Worm (Caenorhabditis elegans) whole organism, mixed stage, embryonic: ENCODE measurements around the gene Y116F11B.14.

Experiments
- M03D4.4 ChIP-seq: sonication (generic microtip); optimal IDR thresholded peaks from 2 replicates; lab custom pipeline; 2017; ENCODE audit warnings: mild to moderate bottlenecking, missing genetic modification characterization, missing compliant biosample characterization
- blmp-1 ChIP-seq: fragments of 150-350 bp; optimal IDR thresholded peaks from 2 replicates; lab custom pipeline; 2014; ENCODE audit warnings: missing biosample characterization, missing genetic modification characterization
- ceh-39 ChIP-seq: fragments of 150-350 bp; optimal IDR thresholded peaks from 2 replicates; lab custom pipeline; 2014; ENCODE audit warnings: missing biosample characterization, missing genetic modification characterization
- ceh-43 ChIP-seq: fragments of 200-800 bp; sonication (Bioruptor generic); optimal IDR thresholded peaks from 2 replicates; lab custom pipeline; 2018; ENCODE audit warnings: mild to moderate bottlenecking, missing genetic modification characterization, moderate library complexity, missing compliant biosample characterization
- ceh-83 ChIP-seq: fragments of 200-800 bp; sonication (Bioruptor generic); optimal IDR thresholded peaks from 2 replicates; lab custom pipeline; 2018; ENCODE audit warnings: mild to moderate bottlenecking, missing genetic modification characterization, missing compliant biosample characterization
- ces-1 ChIP-seq: fragments of 150-350 bp; optimal IDR thresholded peaks from 2 replicates; lab custom pipeline; 2014; ENCODE audit warnings: missing biosample characterization, missing genetic modification reagents, missing genetic modification characterization
- drap-1 ChIP-seq: fragments of 200-800 bp; sonication (Bioruptor generic); optimal IDR thresholded peaks from 3 replicates; lab custom pipeline; 2018; ENCODE audit warnings: mild to moderate bottlenecking, missing genetic modification characterization, missing compliant biosample characterization
- elt-1 ChIP-seq: sonication (generic microtip); optimal IDR thresholded peaks from 2 replicates; lab custom pipeline; 2017; ENCODE audit warnings: missing genetic modification characterization, mild to moderate bottlenecking, missing compliant biosample characterization, antibody characterized with exemption, moderate library complexity, borderline replicate concordance; ENCODE audit not compliant: insufficient read depth
- flh-1 ChIP-seq: fragments of 200-800 bp; sonication (Bioruptor generic); optimal IDR thresholded peaks from 2 replicates; lab custom pipeline; 2018; ENCODE audit warnings: mild to moderate bottlenecking, missing genetic modification characterization, moderate library complexity, missing compliant biosample characterization
- ham-2 ChIP-seq: fragments of 200-800 bp; sonication (Bioruptor generic); optimal IDR thresholded peaks from 2 replicates; lab custom pipeline; 2018; ENCODE audit warnings: mild to moderate bottlenecking, missing genetic modification characterization, missing compliant biosample characterization
- hlh-1 ChIP-seq: fragments of 150-350 bp; optimal IDR thresholded peaks from 2 replicates; lab custom pipeline; 2014; ENCODE audit warnings: missing biosample characterization, missing genetic modification reagents, missing genetic modification characterization
- lin-13 ChIP-seq: fragments of 150-350 bp; optimal IDR thresholded peaks from 2 replicates; lab custom pipeline; 2014; ENCODE audit warnings: missing biosample characterization, missing genetic modification characterization
- lin-32 ChIP-seq: fragments of 200-800 bp; sonication (Bioruptor generic); optimal IDR thresholded peaks from 2 replicates; lab custom pipeline; 2018; ENCODE audit warnings: mild to moderate bottlenecking, missing genetic modification characterization, missing compliant biosample characterization
- lsy-2 ChIP-seq: fragments of 150-350 bp; optimal IDR thresholded peaks from 2 replicates; lab custom pipeline; 2014; ENCODE audit warnings: missing biosample characterization, missing genetic modification characterization
- mab-5 ChIP-seq: fragments of 150-350 bp; optimal IDR thresholded peaks from 2 replicates; lab custom pipeline; 2014; ENCODE audit warnings: missing biosample characterization, missing genetic modification characterization
- mep-1 ChIP-seq: fragments of 150-350 bp; optimal IDR thresholded peaks from 2 replicates; lab custom pipeline; 2017; ENCODE audit warnings: missing biosample characterization, missing genetic modification reagents, missing genetic modification characterization, inconsistent platforms
- mls-2 ChIP-seq: sonication (generic microtip); optimal IDR thresholded peaks from 2 replicates; lab custom pipeline; 2016; ENCODE audit warnings: mild to moderate bottlenecking, missing genetic modification characterization, moderate library complexity, missing compliant biosample characterization
- nhr-12 ChIP-seq: fragments of 150-350 bp; optimal IDR thresholded peaks from 2 replicates; lab custom pipeline; 2014; ENCODE audit warnings: missing biosample characterization, missing genetic modification characterization
- nhr-28 ChIP-seq: fragments of 150-350 bp; optimal IDR thresholded peaks from 2 replicates; lab custom pipeline; 2014; ENCODE audit warnings: missing biosample characterization, missing genetic modification characterization
- nhr-76 ChIP-seq: sonication (generic microtip); optimal IDR thresholded peaks from 2 replicates; lab custom pipeline; 2017; ENCODE audit warnings: missing biosample characterization, missing genetic modification characterization
- pha-4 ChIP-seq: fragments of 150-350 bp; optimal IDR thresholded peaks from 2 replicates; lab custom pipeline; 2018; ENCODE audit warnings: missing biosample characterization, missing genetic modification reagents, missing genetic modification characterization
- sem-2 ChIP-seq: fragments of 200-800 bp; sonication (Bioruptor generic); optimal IDR thresholded peaks from 2 replicates; lab custom pipeline; 2018; ENCODE audit warnings: mild to moderate bottlenecking, missing genetic modification characterization, missing compliant biosample characterization
- snpc-4 ChIP-seq: fragments of 150-350 bp; optimal IDR thresholded peaks from 2 replicates; lab custom pipeline; 2014; ENCODE audit warnings: missing biosample characterization, missing genetic modification characterization
- sptf-1 ChIP-seq: sonication (generic microtip); optimal IDR thresholded peaks from 2 replicates; lab custom pipeline; 2017; ENCODE audit warnings: mild to moderate bottlenecking, missing genetic modification characterization, moderate library complexity, missing compliant biosample characterization
- unc-120 ChIP-seq: sonication (generic microtip); optimal IDR thresholded peaks from 2 replicates; lab custom pipeline; 2017; ENCODE audit warnings: missing genetic modification characterization, missing compliant biosample characterization; ENCODE audit not compliant: poor library complexity, severe bottlenecking
- unc-39 ChIP-seq: fragments of 150-350 bp; optimal IDR thresholded peaks from 2 replicates; lab custom pipeline; 2014; ENCODE audit warnings: missing biosample characterization, missing genetic modification characterization
- unc-62 ChIP-seq: fragments of 150-350 bp; optimal IDR thresholded peaks from 2 replicates; lab custom pipeline; 2014; ENCODE audit warnings: missing biosample characterization, missing genetic modification reagents, missing genetic modification characterization
- zip-8 ChIP-seq: fragments of 150-350 bp; optimal IDR thresholded peaks from 2 replicates; lab custom pipeline; 2014; ENCODE audit warnings: missing biosample characterization, missing genetic modification characterization
- ztf-11 ChIP-seq: fragments of 150-350 bp; optimal IDR thresholded peaks from 2 replicates; lab custom pipeline; 2014; ENCODE audit warnings: missing biosample characterization, missing genetic modification characterization

Gene Y116F11B.14

ce11 chrV:19908854-19909253 is 9.6 kb downstream of the Y116F11B.14 start:
- TF ChIP-seq unc-62 (GFP tag; lab: Kevin White, UChicago) (no peak), blmp-1 (tag; lab: Kevin White, UChicago) (no peak)

- no peak for TF ChIP-seq ces-1 (GFP tag; lab: Kevin White, UChicago)
- TF ChIP-seq elt-1, result no peak
- TF ChIP-seq nhr-12 (tag; lab: Kevin White, UChicago), result no peak
- no peak for TF ChIP-seq mep-1 (tag; lab: Kevin White, UChicago)
- TF ChIP-seq unc-39, result no peak
- TF ChIP-seq nhr-76 (tag; lab: Kevin White, UChicago), result no peak
- no peak for TF ChIP-seq unc-62 (GFP tag; lab: Kevin White, UChicago)
- TF ChIP-seq lin-32 (GFP tag; lab: Kevin White, UChicago), result no peak
- TF ChIP-seq unc-120 (tag; lab: Kevin White, UChicago), result no peak
- TF ChIP-seq drap-1, result no peak
- TF ChIP-seq nhr-28, result no peak
- no peak for TF ChIP-seq mab-5
Measured at ce11 chrV:19915973-19916605, 16.8 kb downstream of the Y116F11B.14 start, which contains the start of the genes chk-2 and Y60A3A.19. chk-2 (minus strand) TSS chrV:19916023. Y60A3A.19 (plus strand) TSS chrV:19916555.

ce11 chrV:19922613-19923012 is 23.3 kb downstream of the Y116F11B.14 start, which contains the start of gene Y60A3A.16:
Y60A3A.16 (minus strand) TSS chrV:19922713.
- TF ChIP-seq nhr-76 (tag; lab: Kevin White, UChicago) (no peak), sem-2 (GFP tag; lab: Kevin White, UChicago) (no peak), lin-13 (tag; lab: Kevin White, UChicago) (no peak), ztf-11 (tag; lab: Kevin White, UChicago) (no peak), ceh-43 (GFP tag; lab: Kevin White, UChicago) (no peak), unc-120 (tag; lab: Kevin White, UChicago) (no peak), ham-2 (GFP tag; lab: Kevin White, UChicago) (no peak), unc-62 (GFP tag; lab: Kevin White, UChicago) (no peak), nhr-28 (no peak), sptf-1 (tag; lab: Kevin White, UChicago) (no peak), blmp-1 (tag; lab: Kevin White, UChicago) (no peak), mep-1 (tag; lab: Kevin White, UChicago) (no peak), mab-5 (no peak), lin-32 (GFP tag; lab: Kevin White, UChicago) (no peak), elt-1 (no peak), zip-8 (tag; lab: Kevin White, UChicago) (no peak)
- TF ChIP-seq, all 35 proteins: peak for 0

- TF ChIP-seq blmp-1 (tag; lab: Kevin White, UChicago), result no peak
- no peak for TF ChIP-seq unc-62 (GFP tag; lab: Kevin White, UChicago)
- no peak for TF ChIP-seq lin-32 (GFP tag; lab: Kevin White, UChicago)
- TF ChIP-seq ceh-83 (GFP tag; lab: Kevin White, UChicago), result no peak
- TF ChIP-seq lsy-2, result no peak
- TF ChIP-seq sem-2 (GFP tag; lab: Kevin White, UChicago), result no peak
- no peak for TF ChIP-seq ces-1 (GFP tag; lab: Kevin White, UChicago)
- TF ChIP-seq unc-39, result no peak
- TF ChIP-seq ceh-39 (tag; lab: Kevin White, UChicago), result no peak
Measured at ce11 chrV:19923924-19924323, 24.7 kb downstream of the Y116F11B.14 start, which contains the start of gene skr-4. skr-4 (plus strand) TSS chrV:19924224.

- TF ChIP-seq flh-1 (no peak), sptf-1 (tag; lab: Kevin White, UChicago) (no peak), ceh-39 (tag; lab: Kevin White, UChicago) (no peak), sem-2 (GFP tag; lab: Kevin White, UChicago) (no peak), hlh-1 (tag; lab: Kevin White, UChicago) (no peak), zip-8 (tag; lab: Kevin White, UChicago) (no peak), lin-32 (GFP tag; lab: Kevin White, UChicago) (no peak), lin-13 (tag; lab: Kevin White, UChicago) (no peak), mab-5 (no peak), blmp-1 (tag; lab: Kevin White, UChicago) (no peak), M03D4.4 (tag; lab: Kevin White, UChicago) (no peak), nhr-12 (tag; lab: Kevin White, UChicago) (no peak), mls-2 (tag; lab: Kevin White, UChicago) (no peak), pha-4 (no peak), snpc-4 (tag; lab: Kevin White, UChicago) (no peak), nhr-28 (no peak)
Measured at ce11 chrV:19934223-19934622, 35.0 kb downstream of the Y116F11B.14 start, which contains the start of gene algn-7. algn-7 (minus strand) TSS chrV:19934323.
